Fruit fly (Drosophila melanogaster) whole organism, embryonic: ENCODE measurements around the gene PNKP.

Experiments used
- Abd-B ChIP-seq: fragments of 200-800 bp; sonication (Bioruptor generic); optimal IDR thresholded peaks from 2 replicates; lab custom pipeline; 2018; ENCODE audit warnings: missing biosample characterization, mild to moderate bottlenecking, missing genetic modification characterization, moderate library complexity
- Ada2b ChIP-seq: fragments of 200-800 bp; sonication (Bioruptor generic); IDR thresholded peaks from 2 replicates; pipeline ENCODE4 v1.3.6; 2022; ENCODE audit warnings: missing biosample characterization, missing genetic modification characterization
- B-H1 ChIP-seq: fragments of 200-800 bp; sonication (Bioruptor generic); IDR thresholded peaks from 3 replicates; pipeline ENCODE4 v1.3.6; 2022; ENCODE audit warnings: missing biosample characterization, missing genetic modification characterization
- CG10366 ChIP-seq: fragments of 200-800 bp; sonication (Bioruptor generic); IDR thresholded peaks from 2 replicates; pipeline ENCODE4 v1.3.6; 2022; ENCODE audit warnings: missing biosample characterization, missing genetic modification characterization
- CG10979 ChIP-seq: fragments of 200-800 bp; sonication (Bioruptor generic); optimal IDR thresholded peaks from 2 replicates; lab custom pipeline; 2018; ENCODE audit warnings: missing biosample characterization, mild to moderate bottlenecking, missing genetic modification characterization, moderate library complexity
- CG13424 ChIP-seq: fragments of 200-800 bp; sonication (Bioruptor generic); optimal IDR thresholded peaks from 2 replicates; lab custom pipeline; 2019; ENCODE audit warnings: missing biosample characterization, mild to moderate bottlenecking, missing genetic modification characterization, moderate library complexity
- CG15269 ChIP-seq: fragments of 200-800 bp; sonication (Bioruptor generic); optimal IDR thresholded peaks from 2 replicates; lab custom pipeline; 2018; ENCODE audit warnings: missing biosample characterization, mild to moderate bottlenecking, missing genetic modification characterization, moderate library complexity
- CG16813 ChIP-seq: fragments of 200-800 bp; sonication (Bioruptor generic); IDR thresholded peaks from 3 replicates; pipeline ENCODE4 v1.3.6; 2022; ENCODE audit warnings: missing biosample characterization, missing genetic modification characterization; ENCODE audit not compliant: partially characterized antibody
- CG17829 ChIP-seq: fragments of 200-800 bp; optimal IDR thresholded peaks from 2 replicates; lab custom pipeline; 2019; ENCODE audit warnings: missing biosample characterization, mild to moderate bottlenecking, missing genetic modification characterization, moderate library complexity
- CG18619 ChIP-seq: fragments of 200-800 bp; sonication (Bioruptor generic); optimal IDR thresholded peaks from 3 replicates; lab custom pipeline; 2017; ENCODE audit warnings: missing biosample characterization, mild to moderate bottlenecking, missing genetic modification characterization
- CG2199 ChIP-seq: fragments of 200-800 bp; sonication (Bioruptor generic); IDR thresholded peaks from 3 replicates; pipeline ENCODE4 v1.3.6; 2022; ENCODE audit warnings: missing biosample characterization, missing genetic modification characterization
- CG3065 ChIP-seq: fragments of 200-800 bp; sonication (Bioruptor generic); optimal IDR thresholded peaks from 2 replicates; lab custom pipeline; 2016; ENCODE audit warnings: missing biosample characterization, missing genetic modification characterization
- CG31365 ChIP-seq: fragments of 200-800 bp; sonication (Bioruptor generic); optimal IDR thresholded peaks from 2 replicates; lab custom pipeline; 2018; ENCODE audit warnings: missing biosample characterization, mild to moderate bottlenecking, missing genetic modification characterization
- CG34224 ChIP-seq: fragments of 200-800 bp; sonication (Bioruptor generic); IDR thresholded peaks from 3 replicates; pipeline ENCODE4 v1.3.6; 2022; ENCODE audit warnings: missing biosample characterization, missing genetic modification characterization; ENCODE audit not compliant: partially characterized antibody
- CG5180 ChIP-seq: fragments of 200-800 bp; sonication (Bioruptor generic); optimal IDR thresholded peaks from 3 replicates; lab custom pipeline; 2017; ENCODE audit warnings: missing biosample characterization, missing genetic modification characterization, mild to moderate bottlenecking, moderate library complexity, missing genetic modification reagents
- CG7556 ChIP-seq: fragments of 200-800 bp; sonication (Bioruptor generic); optimal IDR thresholded peaks from 2 replicates; lab custom pipeline; 2017; ENCODE audit warnings: missing biosample characterization, mild to moderate bottlenecking, missing genetic modification characterization
- CG8290 ChIP-seq, 3 experiments: fragments of 200-800 bp; sonication (Bioruptor generic); optimal IDR thresholded peaks; 2 replicates each; lab custom pipeline; 2016 to 2019; ENCODE audit warnings: missing biosample characterization in 3 of 3, missing genetic modification characterization in 3 of 3, mild to moderate bottlenecking in 2 of 3, moderate library complexity in 1 of 3
- CG9932 ChIP-seq: fragments of 200-800 bp; sonication (Bioruptor generic); IDR thresholded peaks from 2 replicates; pipeline ENCODE4 v1.3.6; 2022; ENCODE audit warnings: missing biosample characterization, missing genetic modification characterization
- CkIIα-i1 ChIP-seq: fragments of 200-800 bp; sonication (Bioruptor generic); IDR thresholded peaks from 2 replicates; pipeline ENCODE4 v1.3.6; 2022; ENCODE audit warnings: missing biosample characterization, missing genetic modification characterization
- Elba2 ChIP-seq: fragments of 200-800 bp; sonication (Bioruptor generic); optimal IDR thresholded peaks from 3 replicates; lab custom pipeline; 2016; ENCODE audit warnings: missing biosample characterization, missing genetic modification characterization
- Fer3 ChIP-seq: fragments of 200-800 bp; sonication (Bioruptor generic); optimal IDR thresholded peaks from 2 replicates; lab custom pipeline; 2018; ENCODE audit warnings: missing biosample characterization, mild to moderate bottlenecking, missing genetic modification characterization, moderate library complexity
- Hey ChIP-seq: fragments of 200-800 bp; sonication (Bioruptor generic); optimal IDR thresholded peaks from 3 replicates; lab custom pipeline; 2018; ENCODE audit warnings: missing biosample characterization, mild to moderate bottlenecking, missing genetic modification characterization
- Hr51 ChIP-seq, 2 experiments: fragments of 200-800 bp; sonication (Bioruptor generic); optimal IDR thresholded peaks; 2 replicates in 1 of 2; 3 replicates in 1 of 2; lab custom pipeline; 2016 to 2018; ENCODE audit warnings: missing biosample characterization in 2 of 2, missing genetic modification characterization in 2 of 2, mild to moderate bottlenecking in 1 of 2, moderate library complexity in 1 of 2
- Lhr ChIP-seq: fragments of 200-800 bp; sonication (Bioruptor generic); optimal IDR thresholded peaks from 3 replicates; lab custom pipeline; 2017; ENCODE audit warnings: mild to moderate bottlenecking, missing biosample characterization, missing genetic modification reagents, missing genetic modification characterization
- Pdp1 ChIP-seq, 2 experiments: fragments of 200-800 bp; sonication (Bioruptor generic); optimal IDR thresholded peaks; 3 replicates each; lab custom pipeline; 2016; ENCODE audit warnings: missing biosample characterization in 2 of 2, missing genetic modification characterization in 2 of 2, mild to moderate bottlenecking in 1 of 2, moderate library complexity in 1 of 2
- al ChIP-seq: fragments of 200-800 bp; sonication (Bioruptor generic); IDR thresholded peaks from 2 replicates; pipeline ENCODE4 v1.3.6; 2022; ENCODE audit warnings: missing biosample characterization, missing genetic modification characterization
- ci ChIP-seq: fragments of 200-800 bp; sonication (Bioruptor generic); IDR thresholded peaks from 3 replicates; pipeline ENCODE4 v1.3.6; 2022; ENCODE audit warnings: missing biosample characterization, missing genetic modification characterization
- dysf ChIP-seq: fragments of 200-800 bp; sonication (Bioruptor generic); IDR thresholded peaks from 3 replicates; pipeline ENCODE4 v1.3.6; 2022; ENCODE audit warnings: missing biosample characterization, missing genetic modification characterization
- esg ChIP-seq: fragments of 200-800 bp; sonication (Bioruptor generic); conservative IDR thresholded peaks from 2 replicates; pipeline ENCODE4 v1.3.6; 2022; ENCODE audit warnings: missing biosample characterization, missing genetic modification characterization
- fd102C ChIP-seq: fragments of 200-800 bp; sonication (Bioruptor generic); optimal IDR thresholded peaks from 2 replicates; lab custom pipeline; 2018; ENCODE audit warnings: missing biosample characterization, mild to moderate bottlenecking, missing genetic modification characterization, moderate library complexity
- fd96Cb ChIP-seq: fragments of 200-800 bp; sonication (Bioruptor generic); optimal IDR thresholded peaks from 2 replicates; lab custom pipeline; 2018; ENCODE audit warnings: missing biosample characterization, mild to moderate bottlenecking, missing genetic modification characterization, moderate library complexity
- fu2 ChIP-seq: fragments of 200-800 bp; sonication (Bioruptor generic); optimal IDR thresholded peaks from 2 replicates; lab custom pipeline; 2016; ENCODE audit warnings: missing biosample characterization, missing genetic modification characterization
- gce ChIP-seq: fragments of 200-800 bp; sonication (Bioruptor generic); IDR thresholded peaks from 3 replicates; pipeline ENCODE4 v1.3.6; 2022; ENCODE audit warnings: missing biosample characterization, missing genetic modification characterization
- gem ChIP-seq: fragments of 200-800 bp; sonication (Bioruptor generic); optimal IDR thresholded peaks from 2 replicates; lab custom pipeline; 2019; ENCODE audit warnings: missing biosample characterization, mild to moderate bottlenecking, missing genetic modification characterization, moderate library complexity
- ken ChIP-seq: fragments of 200-800 bp; sonication (Bioruptor generic); IDR thresholded peaks from 3 replicates; pipeline ENCODE4 v1.3.6; 2022; ENCODE audit warnings: missing biosample characterization, missing genetic modification characterization
- klu ChIP-seq: fragments of 200-800 bp; sonication (Bioruptor generic); IDR thresholded peaks from 2 replicates; pipeline ENCODE4 v1.3.6; 2022; ENCODE audit warnings: missing biosample characterization, missing genetic modification characterization
- nmo ChIP-seq: fragments of 200-800 bp; sonication (Bioruptor generic); optimal IDR thresholded peaks from 2 replicates; lab custom pipeline; 2018; ENCODE audit warnings: missing biosample characterization, mild to moderate bottlenecking, missing genetic modification characterization, moderate library complexity
- nom ChIP-seq: fragments of 200-800 bp; sonication (Bioruptor generic); optimal IDR thresholded peaks from 2 replicates; lab custom pipeline; 2017; ENCODE audit warnings: missing biosample characterization, missing genetic modification characterization, mild to moderate bottlenecking, moderate library complexity, missing genetic modification reagents
- rib ChIP-seq: fragments of 200-800 bp; sonication (Bioruptor generic); IDR thresholded peaks from 2 replicates; pipeline ENCODE4 v1.3.6; 2022; ENCODE audit warnings: missing biosample characterization, missing genetic modification characterization
- sens ChIP-seq: fragments of 200-800 bp; sonication (Bioruptor generic); peaks from one replicate; lab custom pipeline; 2016; ENCODE audit warnings: missing biosample characterization, missing genetic modification characterization
- sisA ChIP-seq: fragments of 200-800 bp; sonication (Bioruptor generic); IDR thresholded peaks from 2 replicates; pipeline ENCODE4 v1.3.6; 2022; ENCODE audit warnings: missing biosample characterization, missing genetic modification characterization
- slp2 ChIP-seq: fragments of 200-800 bp; sonication (Bioruptor generic); optimal IDR thresholded peaks from 2 replicates; lab custom pipeline; 2016; ENCODE audit warnings: missing biosample characterization, missing genetic modification characterization
- stwl ChIP-seq: fragments of 200-800 bp; sonication (Bioruptor generic); optimal IDR thresholded peaks from 3 replicates; lab custom pipeline; 2018; ENCODE audit warnings: missing biosample characterization, mild to moderate bottlenecking, missing genetic modification characterization, moderate library complexity
- tap ChIP-seq: fragments of 200-800 bp; optimal IDR thresholded peaks from 3 replicates; lab custom pipeline; 2019; ENCODE audit warnings: missing biosample characterization, mild to moderate bottlenecking, missing genetic modification characterization, moderate library complexity
- trem ChIP-seq: fragments of 200-800 bp; optimal IDR thresholded peaks from 3 replicates; lab custom pipeline; 2019; ENCODE audit warnings: missing biosample characterization, mild to moderate bottlenecking, missing genetic modification characterization, moderate library complexity
- wor ChIP-seq: fragments of 200-800 bp; sonication (Bioruptor generic); IDR thresholded peaks from 2 replicates; pipeline ENCODE4 v1.3.6; 2022; ENCODE audit warnings: missing biosample characterization, missing genetic modification characterization
- zen2 ChIP-seq: fragments of 200-800 bp; sonication (Bioruptor generic); IDR thresholded peaks from 3 replicates; pipeline ENCODE4 v1.3.6; 2022; ENCODE audit warnings: missing biosample characterization, missing genetic modification characterization; ENCODE audit not compliant: partially characterized antibody
- zfh1 ChIP-seq: fragments of 200-800 bp; sonication (Bioruptor generic); IDR thresholded peaks from 3 replicates; pipeline ENCODE4 v1.3.6; 2022; ENCODE audit warnings: missing biosample characterization, missing genetic modification characterization

PNKP gene

DNA sequence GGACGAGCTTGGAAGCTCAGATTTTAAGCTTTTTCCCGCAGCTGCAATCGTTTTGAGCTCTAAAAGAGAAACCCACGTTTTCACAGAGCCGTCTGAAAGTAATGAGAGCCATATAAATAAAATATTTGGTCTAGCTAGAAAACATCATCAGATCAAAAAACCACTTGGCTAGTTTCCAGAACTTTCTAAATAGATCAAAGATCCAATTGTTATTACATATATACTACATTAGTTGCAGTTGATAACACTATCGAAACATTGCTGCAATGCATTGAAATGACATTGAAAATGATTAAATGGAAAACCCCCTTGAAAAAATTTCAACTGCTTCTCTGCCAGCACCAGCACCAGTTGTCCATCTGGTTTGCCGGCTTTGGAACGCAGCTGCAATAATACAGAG is 11.7 kb upstream of the PNKP start (continued):
- TF ChIP-seq sisA (GFP tag; lab: Robert Waterston, UW) = peak; percentile 41; the same call in 1 of the 2 replicates
- TF ChIP-seq wor (GFP tag; lab: Robert Waterston, UW) = peak; percentile 10; the same call in 1 of the 2 replicates
- 0 out of 3 replicates have a peak, but pooled peaks have one; percentile 20 for TF ChIP-seq ken (GFP tag; lab: Robert Waterston, UW)
- TF ChIP-seq B-H1 (GFP tag; lab: Robert Waterston, UW) = peak; percentile 21; the same call in 1 of the 3 replicates
- TF ChIP-seq CG17829 = peak; percentile 2
- peak; percentile 51 for TF ChIP-seq tap
- TF ChIP-seq CG10366 (GFP tag; lab: Robert Waterston, UW) = peak; percentile 36; the same call in 1 of the 2 replicates
- no peak for TF ChIP-seq CG7556 (GFP tag; lab: Kevin White, UChicago)
- TF ChIP-seq esg = peak; percentile 57
- TF ChIP-seq Abd-B (GFP tag; lab: Kevin White, UChicago) = peak; percentile 27
- peak; percentile 40; the same call in 1 of the 2 replicates for TF ChIP-seq Ada2b (GFP tag; lab: Robert Waterston, UW)
- no peak for TF ChIP-seq Fer3 (tag; lab: Kevin White, UChicago)
- TF ChIP-seq nom = peak; percentile 51
- TF ChIP-seq CG15269 (tag; lab: Kevin White, UChicago) = peak; percentile 20
- TF ChIP-seq zfh1 (GFP tag; lab: Robert Waterston, UW) = peak; percentile 31; the same call in 2 of the 3 replicates
- peak; percentile 79 for TF ChIP-seq sens (GFP tag; lab: Kevin White, UChicago)
- peak; percentile 13 for TF ChIP-seq nmo (GFP tag; lab: Kevin White, UChicago)
- TF ChIP-seq stwl (tag; lab: Kevin White, UChicago) = no peak
- TF ChIP-seq fd96Cb (tag; lab: Kevin White, UChicago) = peak; percentile 48
- TF ChIP-seq dysf (GFP tag; lab: Robert Waterston, UW) = peak; percentile 11; the same call in 2 of the 3 replicates
- peak; percentile 26; the same call in 1 of the 3 replicates for TF ChIP-seq ci
- TF ChIP-seq Hr51 (GFP tag; optimal IDR thresholded peaks at IDR 0.05; lab: Kevin White, UChicago) = peak in 1 of 2 experiments; percentile 73

DNA sequence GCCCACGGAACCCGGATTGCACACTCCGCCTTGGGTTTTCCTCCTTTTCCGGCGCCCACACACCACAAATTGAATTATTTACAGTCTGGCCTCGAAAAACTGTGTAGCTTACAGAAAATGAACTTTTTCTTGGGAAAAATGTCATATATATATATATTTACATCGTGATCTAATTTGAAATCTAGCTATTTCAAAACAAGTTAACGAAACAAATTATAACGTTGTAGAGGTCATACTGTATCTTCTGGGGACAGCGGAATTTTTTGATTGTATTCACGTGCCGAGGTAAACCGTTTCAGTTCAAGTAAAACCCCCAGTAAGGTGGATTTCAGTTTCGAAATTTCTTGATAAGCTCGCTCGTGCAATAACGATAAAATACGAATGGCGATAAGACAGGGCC is 11.1 kb upstream of the PNKP start:
- peak; percentile 69; the same call in 2 of the 3 replicates for TF ChIP-seq gce
- TF ChIP-seq fd102C = no peak
- no peak for TF ChIP-seq klu (GFP tag; lab: Robert Waterston, UW)
- peak; percentile 7 for TF ChIP-seq CG10979 (tag; lab: Kevin White, UChicago)
- TF ChIP-seq Hey = no peak
- TF ChIP-seq zen2 = no peak
- no peak for TF ChIP-seq CG2199 (GFP tag; lab: Robert Waterston, UW)
- TF ChIP-seq CG16813 (GFP tag; lab: Robert Waterston, UW) = no peak
- no peak for TF ChIP-seq trem
- 0 out of 2 replicates have a peak, but pooled peaks have one; percentile 50 for TF ChIP-seq CkIIα-i1
- no peak for TF ChIP-seq CG31365 (tag; lab: Kevin White, UChicago)
- TF ChIP-seq CG8290 (GFP tag; optimal IDR thresholded peaks at IDR 0.05; lab: Kevin White, UChicago) = no peak
- TF ChIP-seq CG8290 (tag; optimal IDR thresholded peaks at IDR 0.05; lab: Kevin White, UChicago) = peak in 1 of 2 experiments; percentile 42
- TF ChIP-seq gem (tag; lab: Kevin White, UChicago) = peak; percentile 73
- TF ChIP-seq rib = no peak
- TF ChIP-seq CG3065 = no peak
- TF ChIP-seq wor (GFP tag; lab: Robert Waterston, UW) = peak; percentile 40; the same call in 1 of the 2 replicates
- no peak for TF ChIP-seq Pdp1 (GFP tag; optimal IDR thresholded peaks at IDR 0.05; lab: Kevin White, UChicago)
- peak; percentile 68 for TF ChIP-seq sisA (GFP tag; lab: Robert Waterston, UW)
- TF ChIP-seq CG10366 (GFP tag; lab: Robert Waterston, UW) = peak; percentile 78
- TF ChIP-seq al (GFP tag; lab: Robert Waterston, UW) = peak; percentile 55; the same call in 1 of the 2 replicates
- peak; percentile 49 for TF ChIP-seq CG13424 (tag; lab: Kevin White, UChicago)
- peak; percentile 71 for TF ChIP-seq CG9932 (GFP tag; lab: Robert Waterston, UW)
- no peak for TF ChIP-seq CG34224 (GFP tag; lab: Robert Waterston, UW)
- TF ChIP-seq slp2 = no peak
- TF ChIP-seq CG5180 (GFP tag; lab: Kevin White, UChicago) = no peak
- no peak for TF ChIP-seq fu2 (GFP tag; lab: Kevin White, UChicago)
- TF ChIP-seq CG18619 (GFP tag; lab: Kevin White, UChicago) = peak; percentile 33
- TF ChIP-seq Elba2 (GFP tag; lab: Kevin White, UChicago) = no peak
- no peak for TF ChIP-seq Lhr (GFP tag; lab: Kevin White, UChicago)
